Fruit fly (Drosophila melanogaster) whole organism, embryonic: ENCODE results near the gene TBC1D16.

Experiments
- BEAF-32 ChIP-seq: fragments of 200-800 bp; sonication (Bioruptor generic); optimal IDR thresholded peaks from 3 replicates; lab custom pipeline; 2017; ENCODE audit warnings: missing biosample characterization, missing genetic modification characterization, mild to moderate bottlenecking, moderate library complexity, missing genetic modification reagents
- CG10267 ChIP-seq: fragments of 200-800 bp; sonication (Bioruptor generic); optimal IDR thresholded peaks from 2 replicates; lab custom pipeline; 2018; ENCODE audit warnings: missing biosample characterization, mild to moderate bottlenecking, missing genetic modification characterization, moderate library complexity
- CG12071 ChIP-seq: fragments of 200-800 bp; sonication (Bioruptor generic); optimal IDR thresholded peaks from 3 replicates; lab custom pipeline; 2018; ENCODE audit warnings: missing biosample characterization, mild to moderate bottlenecking, missing genetic modification characterization
- CG12155 ChIP-seq: fragments of 200-800 bp; sonication (Bioruptor generic); optimal IDR thresholded peaks from 3 replicates; lab custom pipeline; 2016; ENCODE audit warnings: missing biosample characterization, missing genetic modification characterization
- CG14441 ChIP-seq: fragments of 200-800 bp; sonication (Bioruptor generic); IDR thresholded peaks from 2 replicates; pipeline ENCODE4 v1.3.6; 2022; ENCODE audit warnings: missing biosample characterization, missing genetic modification characterization
- CG14710 ChIP-seq: fragments of 200-800 bp; sonication (Bioruptor generic); optimal IDR thresholded peaks from 3 replicates; lab custom pipeline; 2019; ENCODE audit warnings: missing biosample characterization, mild to moderate bottlenecking, missing genetic modification characterization, moderate library complexity
- CG1603 ChIP-seq: fragments of 200-800 bp; sonication (Bioruptor generic); optimal IDR thresholded peaks from 2 replicates; lab custom pipeline; 2019; ENCODE audit warnings: missing biosample characterization, mild to moderate bottlenecking, missing genetic modification characterization, moderate library complexity
- CG17829 ChIP-seq: fragments of 200-800 bp; optimal IDR thresholded peaks from 2 replicates; lab custom pipeline; 2019; ENCODE audit warnings: missing biosample characterization, mild to moderate bottlenecking, missing genetic modification characterization, moderate library complexity
- CG2199 ChIP-seq: fragments of 200-800 bp; sonication (Bioruptor generic); IDR thresholded peaks from 3 replicates; pipeline ENCODE4 v1.3.6; 2022; ENCODE audit warnings: missing biosample characterization, missing genetic modification characterization
- CG3065 ChIP-seq: fragments of 200-800 bp; sonication (Bioruptor generic); optimal IDR thresholded peaks from 2 replicates; lab custom pipeline; 2016; ENCODE audit warnings: missing biosample characterization, missing genetic modification characterization
- CG32532 ChIP-seq: fragments of 200-800 bp; sonication (Bioruptor generic); IDR thresholded peaks from 2 replicates; pipeline ENCODE4 v1.3.6; 2022; ENCODE audit warnings: missing biosample characterization, missing genetic modification characterization
- CG4617 ChIP-seq: fragments of 200-800 bp; sonication (Bioruptor generic); optimal IDR thresholded peaks from 3 replicates; lab custom pipeline; 2016; ENCODE audit warnings: missing biosample characterization, missing genetic modification characterization, borderline replicate concordance
- CG4854 ChIP-seq: fragments of 200-800 bp; sonication (Bioruptor generic); optimal IDR thresholded peaks from 2 replicates; lab custom pipeline; 2016; ENCODE audit warnings: missing biosample characterization, missing genetic modification characterization, inconsistent platforms
- CG6813 ChIP-seq: fragments of 200-800 bp; sonication (Bioruptor generic); optimal IDR thresholded peaks from 2 replicates; lab custom pipeline; 2017; ENCODE audit warnings: missing biosample characterization, missing genetic modification characterization, mild to moderate bottlenecking, moderate library complexity, missing genetic modification reagents
- CG7839 ChIP-seq: fragments of 200-800 bp; sonication (Bioruptor generic); optimal IDR thresholded peaks from 3 replicates; lab custom pipeline; 2018; ENCODE audit warnings: missing biosample characterization, mild to moderate bottlenecking, missing genetic modification characterization, moderate library complexity
- CG8388 ChIP-seq: fragments of 200-800 bp; sonication (Bioruptor generic); optimal IDR thresholded peaks from 2 replicates; lab custom pipeline; 2019; ENCODE audit warnings: missing biosample characterization, mild to moderate bottlenecking, missing genetic modification characterization, moderate library complexity
- CoRest ChIP-seq: fragments of 200-800 bp; sonication (Bioruptor generic); optimal IDR thresholded peaks from 3 replicates; lab custom pipeline; 2018; ENCODE audit warnings: missing biosample characterization, mild to moderate bottlenecking, missing genetic modification characterization, moderate library complexity
- CrebB ChIP-seq: fragments of 200-800 bp; sonication (Bioruptor generic); optimal IDR thresholded peaks from 3 replicates; lab custom pipeline; 2018; ENCODE audit warnings: missing biosample characterization, mild to moderate bottlenecking, missing genetic modification characterization
- Dek ChIP-seq: fragments of 200-800 bp; sonication (Bioruptor generic); optimal IDR thresholded peaks from 3 replicates; lab custom pipeline; 2019; ENCODE audit warnings: missing biosample characterization, mild to moderate bottlenecking, missing genetic modification characterization, moderate library complexity
- E2f2 ChIP-seq: fragments of 200-800 bp; sonication (Bioruptor generic); IDR thresholded peaks from 2 replicates; pipeline ENCODE4 v1.3.6; 2022; ENCODE audit warnings: missing biosample characterization, missing genetic modification characterization
- Ets65A ChIP-seq: fragments of 200-800 bp; sonication (Bioruptor generic); peaks from one replicate; lab custom pipeline; 2016; ENCODE audit warnings: missing biosample characterization, missing genetic modification characterization
- Ets97D ChIP-seq: fragments of 200-800 bp; sonication (Bioruptor generic); optimal IDR thresholded peaks from 3 replicates; lab custom pipeline; 2016; ENCODE audit warnings: missing biosample characterization, missing genetic modification characterization
- Fer3 ChIP-seq: fragments of 200-800 bp; sonication (Bioruptor generic); optimal IDR thresholded peaks from 2 replicates; lab custom pipeline; 2018; ENCODE audit warnings: missing biosample characterization, mild to moderate bottlenecking, missing genetic modification characterization, moderate library complexity
- GATAe ChIP-seq: fragments of 200-800 bp; sonication (Bioruptor generic); conservative IDR thresholded peaks from 2 replicates; pipeline ENCODE4 v1.3.6; 2022; ENCODE audit warnings: missing biosample characterization, missing genetic modification characterization
- HLH4C ChIP-seq: fragments of 200-800 bp; sonication (Bioruptor generic); IDR thresholded peaks from 3 replicates; pipeline ENCODE4 v1.3.6; 2022; ENCODE audit warnings: missing biosample characterization, missing genetic modification characterization; ENCODE audit not compliant: partially characterized antibody
- Hr3 ChIP-seq: fragments of 200-800 bp; sonication (Bioruptor generic); optimal IDR thresholded peaks from 3 replicates; lab custom pipeline; 2016; ENCODE audit warnings: missing biosample characterization, missing genetic modification characterization
- Lim3 ChIP-seq: fragments of 200-800 bp; sonication (Bioruptor generic); IDR thresholded peaks from 2 replicates; pipeline ENCODE4 v1.3.6; 2022; ENCODE audit warnings: missing biosample characterization, missing genetic modification characterization
- Med ChIP-seq: fragments of 200-800 bp; sonication (Bioruptor generic); peaks from one replicate; lab custom pipeline; 2016; ENCODE audit warnings: missing biosample characterization, missing genetic modification characterization, mild to moderate bottlenecking, inconsistent platforms, moderate library complexity
- Mes4 ChIP-seq: fragments of 200-800 bp; sonication (Bioruptor generic); optimal IDR thresholded peaks from 2 replicates; lab custom pipeline; 2016; ENCODE audit warnings: missing biosample characterization, missing genetic modification characterization
- Oli ChIP-seq: fragments of 200-800 bp; sonication (Bioruptor generic); optimal IDR thresholded peaks from 2 replicates; lab custom pipeline; 2018; ENCODE audit warnings: missing biosample characterization, mild to moderate bottlenecking, missing genetic modification characterization, moderate library complexity
- Optix ChIP-seq: fragments of 200-800 bp; sonication (Bioruptor generic); IDR thresholded peaks from 3 replicates; pipeline ENCODE4 v1.3.6; 2022; ENCODE audit warnings: missing biosample characterization, missing genetic modification characterization
- cas ChIP-seq: fragments of 200-800 bp; sonication (Bioruptor generic); IDR thresholded peaks from 2 replicates; pipeline ENCODE4 v1.3.6; 2022; ENCODE audit warnings: missing biosample characterization, missing genetic modification characterization
- dm ChIP-seq: fragments of 200-800 bp; sonication (Bioruptor generic); optimal IDR thresholded peaks from 3 replicates; lab custom pipeline; 2016; ENCODE audit warnings: missing biosample characterization, missing genetic modification characterization
- gcm2 ChIP-seq: fragments of 200-800 bp; sonication (Bioruptor generic); optimal IDR thresholded peaks from 2 replicates; lab custom pipeline; 2016; ENCODE audit warnings: missing biosample characterization, missing genetic modification characterization
- jumu ChIP-seq: fragments of 200-800 bp; sonication (Bioruptor generic); optimal IDR thresholded peaks from 3 replicates; lab custom pipeline; 2016; ENCODE audit warnings: missing biosample characterization, missing genetic modification characterization
- lab ChIP-seq: fragments of 200-800 bp; sonication (Bioruptor generic); optimal IDR thresholded peaks from 3 replicates; lab custom pipeline; 2017; ENCODE audit warnings: missing biosample characterization, missing genetic modification characterization, mild to moderate bottlenecking, moderate library complexity, missing genetic modification reagents
- lmd ChIP-seq: fragments of 200-800 bp; sonication (Bioruptor generic); IDR thresholded peaks from 2 replicates; pipeline ENCODE4 v1.3.6; 2022; ENCODE audit warnings: missing biosample characterization, missing genetic modification characterization
- maf-S ChIP-seq: fragments of 200-800 bp; sonication (Bioruptor generic); optimal IDR thresholded peaks from 2 replicates; lab custom pipeline; 2016; ENCODE audit warnings: missing biosample characterization, missing genetic modification characterization
- mld ChIP-seq: fragments of 200-800 bp; sonication (Bioruptor generic); IDR thresholded peaks from 3 replicates; pipeline ENCODE4 v1.3.6; 2022; ENCODE audit warnings: missing biosample characterization, missing genetic modification characterization; ENCODE audit not compliant: partially characterized antibody
- p53 ChIP-seq: fragments of 200-800 bp; sonication (Bioruptor generic); optimal IDR thresholded peaks from 2 replicates; lab custom pipeline; 2016; ENCODE audit warnings: missing biosample characterization, missing genetic modification characterization
- pan ChIP-seq, 4 experiments: fragments of >200 bp in 3 of 4; fragments of 200-800 bp in 1 of 4; sonication (Bioruptor generic) in 1 of 4; optimal IDR thresholded peaks in 3 of 4; IDR thresholded peaks in 1 of 4; 2 replicates each; pipeline versions ENCODE4 v1.3.6 to Lab custom; 2017 to 2022; ENCODE audit warnings: missing biosample characterization in 2 of 4, missing genetic modification characterization in 2 of 4, mixed read lengths in 1 of 4
- scrt ChIP-seq: fragments of 200-800 bp; sonication (Bioruptor generic); optimal IDR thresholded peaks from 2 replicates; lab custom pipeline; 2018; ENCODE audit warnings: missing biosample characterization, mild to moderate bottlenecking, missing genetic modification characterization, moderate library complexity
- sd ChIP-seq: fragments of 200-800 bp; sonication (Bioruptor generic); optimal IDR thresholded peaks from 3 replicates; lab custom pipeline; 2018; ENCODE audit warnings: missing biosample characterization, mild to moderate bottlenecking, missing genetic modification characterization, moderate library complexity
- sqz ChIP-seq: fragments of 200-800 bp; sonication (Bioruptor generic); optimal IDR thresholded peaks from 3 replicates; lab custom pipeline; 2018; ENCODE audit warnings: missing biosample characterization, mild to moderate bottlenecking, missing genetic modification characterization
- ssp ChIP-seq: fragments of 200-800 bp; sonication (Bioruptor generic); IDR thresholded peaks from 2 replicates; pipeline ENCODE4 v1.3.6; 2022; ENCODE audit warnings: missing biosample characterization, missing genetic modification characterization
- sug ChIP-seq: fragments of 200-800 bp; optimal IDR thresholded peaks from 2 replicates; lab custom pipeline; 2019; ENCODE audit warnings: missing biosample characterization, mild to moderate bottlenecking, missing genetic modification characterization, moderate library complexity
- tup ChIP-seq: fragments of 200-800 bp; sonication (Bioruptor generic); optimal IDR thresholded peaks from 2 replicates; lab custom pipeline; 2016; ENCODE audit warnings: missing biosample characterization, mild to moderate bottlenecking, missing genetic modification characterization, moderate library complexity
- twi ChIP-seq: fragments of 200-800 bp; optimal IDR thresholded peaks from 2 replicates; lab custom pipeline; 2019; ENCODE audit warnings: missing biosample characterization, mild to moderate bottlenecking, missing genetic modification characterization, moderate library complexity
- wek ChIP-seq: fragments of 200-800 bp; sonication (Bioruptor generic); optimal IDR thresholded peaks from 3 replicates; lab custom pipeline; 2018; ENCODE audit warnings: missing biosample characterization, mild to moderate bottlenecking, missing genetic modification characterization, moderate library complexity
- wor ChIP-seq: fragments of 200-800 bp; sonication (Bioruptor generic); IDR thresholded peaks from 2 replicates; pipeline ENCODE4 v1.3.6; 2022; ENCODE audit warnings: missing biosample characterization, missing genetic modification characterization

TBC1D16 gene

dm6 chr2L:10474268-10474678, 38.8 kb upstream of the TBC1D16 start, which contains the start of gene RluA-1 (continued):
- TF ChIP-seq CG6813 (GFP tag; lab: Kevin White, UChicago) = peak; percentile 99
- peak; percentile 99 for TF ChIP-seq Dek (tag; lab: Kevin White, UChicago)
- peak; percentile 94 for TF ChIP-seq cas (GFP tag; lab: Robert Waterston, UW)
- TF ChIP-seq gcm2 (GFP tag; lab: Kevin White, UChicago) = peak; percentile 98
- peak; percentile 99 for TF ChIP-seq CG4617 (GFP tag; lab: Kevin White, UChicago)
- TF ChIP-seq CG1603 (tag; lab: Kevin White, UChicago) = peak; percentile 97
- TF ChIP-seq sug (tag; lab: Kevin White, UChicago) = peak; percentile 96
- TF ChIP-seq Hr3 (GFP tag; lab: Kevin White, UChicago) = peak; percentile 99
- TF ChIP-seq Optix (GFP tag; lab: Robert Waterston, UW) = peak; percentile 99
- TF ChIP-seq lmd (GFP tag; lab: Robert Waterston, UW) = peak; percentile 99
- TF ChIP-seq CG3065 = peak; percentile 99
- TF ChIP-seq CG14441 (GFP tag; lab: Robert Waterston, UW) = peak; percentile 99
- peak; percentile 97 for TF ChIP-seq tup (GFP tag; lab: Kevin White, UChicago)
- TF ChIP-seq wek = peak; percentile 96
- peak; percentile 85 for TF ChIP-seq dm (GFP tag; lab: Kevin White, UChicago)
- TF ChIP-seq CG4854 (GFP tag; lab: Kevin White, UChicago) = peak; percentile 97
- TF ChIP-seq GATAe (GFP tag; lab: Robert Waterston, UW) = peak; percentile 96
- peak; percentile 97 for TF ChIP-seq sd (tag; lab: Kevin White, UChicago)
- peak; percentile 64 for TF ChIP-seq p53
- peak; percentile 99 for TF ChIP-seq CG32532 (GFP tag; lab: Robert Waterston, UW)
- peak; percentile 99 for TF ChIP-seq Fer3
- peak; percentile 100 for TF ChIP-seq CG17829 (tag; lab: Kevin White, UChicago)
- no peak for TF ChIP-seq pan (optimal IDR thresholded peaks at IDR 0.05; lab: Kevin White, UChicago)
- TF ChIP-seq pan (GFP tag; optimal IDR thresholded peaks at IDR 0.05 in 1 of 2, IDR thresholded peaks at IDR 0.05 in 1 of 2) = peak in 1 of 2 experiments; percentile 100
- peak; percentile 58 for TF ChIP-seq HLH4C (GFP tag; lab: Robert Waterston, UW)
- TF ChIP-seq ssp (GFP tag; lab: Robert Waterston, UW) = peak; percentile 95
- TF ChIP-seq CG8388 (GFP tag; lab: Kevin White, UChicago) = peak; percentile 99
- TF ChIP-seq CG10267 (tag; lab: Kevin White, UChicago) = peak; percentile 97
- peak; percentile 99 for TF ChIP-seq Med (GFP tag; lab: Kevin White, UChicago)
- TF ChIP-seq wor (GFP tag; lab: Robert Waterston, UW) = peak; percentile 99
- TF ChIP-seq Ets65A (GFP tag; lab: Kevin White, UChicago) = peak; percentile 98
- peak; percentile 99 for TF ChIP-seq lab
- TF ChIP-seq CG14710 (tag; lab: Kevin White, UChicago) = peak; percentile 99
- peak; percentile 87 for TF ChIP-seq maf-S (GFP tag; lab: Kevin White, UChicago)
- TF ChIP-seq mld (GFP tag; lab: Robert Waterston, UW) = 0 out of 3 replicates have a peak, but pooled peaks have one; percentile 44
- TF ChIP-seq CrebB = peak; percentile 99
- TF ChIP-seq sqz (GFP tag; lab: Kevin White, UChicago) = peak; percentile 99
- TF ChIP-seq jumu = peak; percentile 84
- TF ChIP-seq E2f2 = peak; percentile 94
- TF ChIP-seq Lim3 (GFP tag; lab: Robert Waterston, UW) = peak; percentile 96
- peak; percentile 97 for TF ChIP-seq CG12155 (GFP tag; lab: Kevin White, UChicago)
- TF ChIP-seq CG12071 (GFP tag; lab: Kevin White, UChicago) = peak; percentile 99
- peak; percentile 91 for TF ChIP-seq Mes4
- TF ChIP-seq Oli (tag; lab: Kevin White, UChicago) = peak; percentile 100
- TF ChIP-seq CG7839 (tag; lab: Kevin White, UChicago) = peak; percentile 99
- peak; percentile 99 for TF ChIP-seq twi (tag; lab: Kevin White, UChicago)
- peak; percentile 92 for TF ChIP-seq Ets97D
- TF ChIP-seq scrt = peak; percentile 96
- peak; percentile 100 for TF ChIP-seq CG2199 (GFP tag; lab: Robert Waterston, UW)
- TF ChIP-seq CoRest (tag; lab: Kevin White, UChicago) = peak; percentile 100
- peak; percentile 29 for TF ChIP-seq BEAF-32
